Fruit fly (Drosophila melanogaster) whole organism, embryonic: ENCODE data around the gene Fst.

Experiments
- CG12236 ChIP-seq: fragments of 200-800 bp; sonication (Bioruptor generic); optimal IDR thresholded peaks from 2 replicates; lab custom pipeline; 2016; ENCODE audit warnings: missing biosample characterization, missing genetic modification characterization
- CG12391 ChIP-seq: fragments of 200-800 bp; sonication (Bioruptor generic); optimal IDR thresholded peaks from 3 replicates; lab custom pipeline; 2018; ENCODE audit warnings: missing biosample characterization, mild to moderate bottlenecking, missing genetic modification characterization, moderate library complexity
- CG13624 ChIP-seq: fragments of 200-800 bp; sonication (Bioruptor generic); optimal IDR thresholded peaks from 2 replicates; lab custom pipeline; 2016; ENCODE audit warnings: missing biosample characterization, missing genetic modification characterization
- CG13894 ChIP-seq: fragments of 200-800 bp; sonication (Bioruptor generic); optimal IDR thresholded peaks from 3 replicates; lab custom pipeline; 2018; ENCODE audit warnings: missing biosample characterization, mild to moderate bottlenecking, missing genetic modification characterization, moderate library complexity
- CG14667 ChIP-seq: fragments of 200-800 bp; sonication (Bioruptor generic); IDR thresholded peaks from 2 replicates; pipeline ENCODE4 v1.3.6; 2022; ENCODE audit warnings: missing biosample characterization, missing genetic modification characterization
- CG14710 ChIP-seq: fragments of 200-800 bp; sonication (Bioruptor generic); optimal IDR thresholded peaks from 3 replicates; lab custom pipeline; 2019; ENCODE audit warnings: missing biosample characterization, mild to moderate bottlenecking, missing genetic modification characterization, moderate library complexity
- CG14965 ChIP-seq: fragments of 200-800 bp; sonication (Bioruptor generic); optimal IDR thresholded peaks from 2 replicates; lab custom pipeline; 2016; ENCODE audit warnings: missing biosample characterization, missing genetic modification characterization, borderline replicate concordance
- CG1647 ChIP-seq: fragments of 200-800 bp; sonication (Bioruptor generic); optimal IDR thresholded peaks from 3 replicates; lab custom pipeline; 2016; ENCODE audit warnings: missing biosample characterization, missing genetic modification characterization
- CG1792 ChIP-seq: fragments of 200-800 bp; sonication (Bioruptor generic); optimal IDR thresholded peaks from 2 replicates; lab custom pipeline; 2016; ENCODE audit warnings: missing biosample characterization, missing genetic modification characterization
- CG2678 ChIP-seq: fragments of 200-800 bp; sonication (Bioruptor generic); optimal IDR thresholded peaks from 3 replicates; lab custom pipeline; 2019; ENCODE audit warnings: missing biosample characterization, mild to moderate bottlenecking, missing genetic modification characterization, moderate library complexity
- CG3065 ChIP-seq: fragments of 200-800 bp; sonication (Bioruptor generic); optimal IDR thresholded peaks from 2 replicates; lab custom pipeline; 2016; ENCODE audit warnings: missing biosample characterization, missing genetic modification characterization
- CG3995 ChIP-seq: fragments of 200-800 bp; sonication (Bioruptor generic); optimal IDR thresholded peaks from 3 replicates; lab custom pipeline; 2016; ENCODE audit warnings: missing biosample characterization, missing genetic modification characterization
- CG4617 ChIP-seq: fragments of 200-800 bp; sonication (Bioruptor generic); optimal IDR thresholded peaks from 3 replicates; lab custom pipeline; 2016; ENCODE audit warnings: missing biosample characterization, missing genetic modification characterization, borderline replicate concordance
- CG6175 ChIP-seq: fragments of 200-800 bp; sonication (Bioruptor generic); IDR thresholded peaks from 3 replicates; pipeline ENCODE4 v1.3.6; 2022; ENCODE audit warnings: missing biosample characterization, missing genetic modification characterization
- CG6854 ChIP-seq: fragments of 200-800 bp; sonication (Bioruptor generic); optimal IDR thresholded peaks from 3 replicates; lab custom pipeline; 2017; ENCODE audit warnings: missing biosample characterization, mild to moderate bottlenecking, missing genetic modification characterization
- CG8290 ChIP-seq, 3 experiments: fragments of 200-800 bp; sonication (Bioruptor generic); optimal IDR thresholded peaks; 2 replicates each; lab custom pipeline; 2016 to 2019; ENCODE audit warnings: missing biosample characterization in 3 of 3, missing genetic modification characterization in 3 of 3, mild to moderate bottlenecking in 2 of 3, moderate library complexity in 1 of 3
- CG8924 ChIP-seq: fragments of 200-800 bp; optimal IDR thresholded peaks from 3 replicates; lab custom pipeline; 2019; ENCODE audit warnings: missing biosample characterization, mild to moderate bottlenecking, missing genetic modification characterization, moderate library complexity
- CG9797 ChIP-seq: fragments of 200-800 bp; sonication (Bioruptor generic); optimal IDR thresholded peaks from 3 replicates; lab custom pipeline; 2018; ENCODE audit warnings: missing biosample characterization, mild to moderate bottlenecking, missing genetic modification characterization
- CrebB ChIP-seq: fragments of 200-800 bp; sonication (Bioruptor generic); optimal IDR thresholded peaks from 3 replicates; lab custom pipeline; 2018; ENCODE audit warnings: missing biosample characterization, mild to moderate bottlenecking, missing genetic modification characterization
- HHEX ChIP-seq: fragments of 200-800 bp; sonication (Bioruptor generic); optimal IDR thresholded peaks from 3 replicates; lab custom pipeline; 2017; ENCODE audit warnings: missing biosample characterization, mild to moderate bottlenecking, missing genetic modification characterization, missing genetic modification reagents
- Hr51 ChIP-seq, 2 experiments: fragments of 200-800 bp; sonication (Bioruptor generic); optimal IDR thresholded peaks; 2 replicates in 1 of 2; 3 replicates in 1 of 2; lab custom pipeline; 2016 to 2018; ENCODE audit warnings: missing biosample characterization in 2 of 2, missing genetic modification characterization in 2 of 2, mild to moderate bottlenecking in 1 of 2, moderate library complexity in 1 of 2
- Lhr ChIP-seq: fragments of 200-800 bp; sonication (Bioruptor generic); optimal IDR thresholded peaks from 3 replicates; lab custom pipeline; 2017; ENCODE audit warnings: mild to moderate bottlenecking, missing biosample characterization, missing genetic modification reagents, missing genetic modification characterization
- NC2β ChIP-seq: fragments of 200-800 bp; sonication (Bioruptor generic); optimal IDR thresholded peaks from 2 replicates; lab custom pipeline; 2016; ENCODE audit warnings: missing biosample characterization, missing genetic modification characterization
- NK7.1 ChIP-seq: fragments of 200-800 bp; sonication (Bioruptor generic); optimal IDR thresholded peaks from 3 replicates; lab custom pipeline; 2016; ENCODE audit warnings: missing biosample characterization, missing genetic modification characterization
- Nf-YA ChIP-seq: fragments of 200-800 bp; sonication (Bioruptor generic); IDR thresholded peaks from 2 replicates; pipeline ENCODE4 v1.3.6; 2022; ENCODE audit warnings: missing biosample characterization, missing genetic modification characterization
- Oli ChIP-seq: fragments of 200-800 bp; sonication (Bioruptor generic); optimal IDR thresholded peaks from 2 replicates; lab custom pipeline; 2018; ENCODE audit warnings: missing biosample characterization, mild to moderate bottlenecking, missing genetic modification characterization, moderate library complexity
- Opbp ChIP-seq: fragments of 200-800 bp; sonication (Bioruptor generic); IDR thresholded peaks from 3 replicates; pipeline ENCODE4 v1.3.6; 2022; ENCODE audit warnings: missing biosample characterization, missing genetic modification characterization; ENCODE audit not compliant: partially characterized antibody
- Sox100B ChIP-seq: fragments of 200-800 bp; sonication (Bioruptor generic); optimal IDR thresholded peaks from 3 replicates; lab custom pipeline; 2018; ENCODE audit warnings: missing biosample characterization, mild to moderate bottlenecking, missing genetic modification characterization
- Sox102F ChIP-seq: fragments of 200-800 bp; sonication (Bioruptor generic); optimal IDR thresholded peaks from 2 replicates; lab custom pipeline; 2018; ENCODE audit warnings: missing biosample characterization, mild to moderate bottlenecking, missing genetic modification characterization, moderate library complexity
- ab ChIP-seq: fragments of 200-800 bp; sonication (Bioruptor generic); optimal IDR thresholded peaks from 2 replicates; lab custom pipeline; 2016; ENCODE audit warnings: missing biosample characterization, missing genetic modification characterization
- az2 ChIP-seq: fragments of 200-800 bp; sonication (Bioruptor generic); optimal IDR thresholded peaks from 3 replicates; lab custom pipeline; 2016; ENCODE audit warnings: missing biosample characterization, missing genetic modification characterization
- bowl ChIP-seq: fragments of 200-800 bp; sonication (Bioruptor generic); IDR thresholded peaks from 2 replicates; pipeline ENCODE4 v1.3.6; 2022; ENCODE audit warnings: missing biosample characterization, missing genetic modification characterization
- dpn ChIP-seq, 2 experiments: fragments of 200-800 bp; sonication (Bioruptor generic); optimal IDR thresholded peaks; 3 replicates each; lab custom pipeline; 2016; ENCODE audit warnings: missing biosample characterization in 2 of 2, missing genetic modification characterization in 2 of 2
- ems ChIP-seq: fragments of 200-800 bp; sonication (Bioruptor generic); optimal IDR thresholded peaks from 3 replicates; lab custom pipeline; 2016; ENCODE audit warnings: missing biosample characterization, missing genetic modification characterization
- esg ChIP-seq: fragments of 200-800 bp; sonication (Bioruptor generic); conservative IDR thresholded peaks from 2 replicates; pipeline ENCODE4 v1.3.6; 2022; ENCODE audit warnings: missing biosample characterization, missing genetic modification characterization
- gce ChIP-seq: fragments of 200-800 bp; sonication (Bioruptor generic); IDR thresholded peaks from 3 replicates; pipeline ENCODE4 v1.3.6; 2022; ENCODE audit warnings: missing biosample characterization, missing genetic modification characterization
- h ChIP-seq: fragments of >200 bp; optimal IDR thresholded peaks from 2 replicates; lab custom pipeline; 2017
- her ChIP-seq: fragments of 200-800 bp; sonication (Bioruptor generic); optimal IDR thresholded peaks from 2 replicates; lab custom pipeline; 2016; ENCODE audit warnings: missing biosample characterization, missing genetic modification characterization
- insv ChIP-seq, 2 experiments: fragments of 200-800 bp; sonication (Bioruptor generic); optimal IDR thresholded peaks; 3 replicates each; lab custom pipeline; 2016 to 2018; ENCODE audit warnings: missing biosample characterization in 2 of 2, missing genetic modification characterization in 2 of 2
- jigr1 ChIP-seq: fragments of 200-800 bp; sonication (Bioruptor generic); IDR thresholded peaks from 3 replicates; pipeline ENCODE4 v1.3.6; 2022; ENCODE audit warnings: missing biosample characterization, missing genetic modification characterization
- kni ChIP-seq: fragments of 200-800 bp; sonication (Bioruptor generic); optimal IDR thresholded peaks from 3 replicates; lab custom pipeline; 2017; ENCODE audit warnings: mild to moderate bottlenecking, missing biosample characterization, missing genetic modification reagents, missing genetic modification characterization
- lbe ChIP-seq: fragments of 200-800 bp; sonication (Bioruptor generic); optimal IDR thresholded peaks from 2 replicates; lab custom pipeline; 2016; ENCODE audit warnings: missing biosample characterization, mild to moderate bottlenecking, missing genetic modification characterization
- lilli ChIP-seq: fragments of 200-800 bp; sonication (Bioruptor generic); optimal IDR thresholded peaks from 3 replicates; lab custom pipeline; 2016; ENCODE audit warnings: missing biosample characterization, missing genetic modification characterization
- lmd ChIP-seq: fragments of 200-800 bp; sonication (Bioruptor generic); IDR thresholded peaks from 2 replicates; pipeline ENCODE4 v1.3.6; 2022; ENCODE audit warnings: missing biosample characterization, missing genetic modification characterization
- luna ChIP-seq: fragments of 200-800 bp; sonication (Bioruptor generic); optimal IDR thresholded peaks from 2 replicates; lab custom pipeline; 2016; ENCODE audit warnings: missing biosample characterization, missing genetic modification characterization
- ro ChIP-seq: fragments of 200-800 bp; sonication (Bioruptor generic); IDR thresholded peaks from 2 replicates; pipeline ENCODE4 v1.3.6; 2022; ENCODE audit warnings: missing biosample characterization, missing genetic modification characterization
- scrt ChIP-seq: fragments of 200-800 bp; sonication (Bioruptor generic); optimal IDR thresholded peaks from 2 replicates; lab custom pipeline; 2018; ENCODE audit warnings: missing biosample characterization, mild to moderate bottlenecking, missing genetic modification characterization, moderate library complexity
- sim ChIP-seq: fragments of 200-800 bp; sonication (Bioruptor generic); IDR thresholded peaks from 2 replicates; pipeline ENCODE4 v1.3.6; 2022; ENCODE audit warnings: missing biosample characterization, missing genetic modification characterization
- sima ChIP-seq: fragments of 200-800 bp; sonication (Bioruptor generic); optimal IDR thresholded peaks from 2 replicates; lab custom pipeline; 2016; ENCODE audit warnings: missing biosample characterization, missing genetic modification characterization
- slbo ChIP-seq: fragments of 200-800 bp; sonication (Bioruptor generic); IDR thresholded peaks from 2 replicates; pipeline ENCODE4 v1.3.6; 2022; ENCODE audit warnings: missing biosample characterization, missing genetic modification characterization
- tin ChIP-seq: fragments of 200-800 bp; sonication (Bioruptor generic); optimal IDR thresholded peaks from 3 replicates; lab custom pipeline; 2016; ENCODE audit warnings: missing biosample characterization, missing genetic modification characterization
- wdn ChIP-seq: fragments of 200-800 bp; sonication (Bioruptor generic); IDR thresholded peaks from 2 replicates; pipeline ENCODE4 v1.3.6; 2022; ENCODE audit warnings: missing biosample characterization, missing genetic modification characterization

The Fst gene

dm6 chr3R:9637361-9637760 is 8.6 kb downstream of the Fst start, which contains the start of gene Scm (continued):
- TF ChIP-seq Sox102F (GFP tag; lab: Kevin White, UChicago) = no peak
- TF ChIP-seq her (GFP tag; lab: Kevin White, UChicago) = no peak
- no peak for TF ChIP-seq h (lab: Kevin White, UChicago)
- no peak for TF ChIP-seq wdn (GFP tag; lab: Robert Waterston, UW)
- TF ChIP-seq CG12236 (GFP tag; lab: Kevin White, UChicago) = no peak
- TF ChIP-seq insv (GFP tag; optimal IDR thresholded peaks at IDR 0.05; lab: Kevin White, UChicago) = no peak
- TF ChIP-seq CG1647 = no peak
- no peak for TF ChIP-seq sima (GFP tag; lab: Kevin White, UChicago)
- TF ChIP-seq CG6175 (GFP tag; lab: Robert Waterston, UW) = no peak
- TF ChIP-seq jigr1 (GFP tag; lab: Robert Waterston, UW) = no peak
- TF ChIP-seq CG13624 (GFP tag; lab: Kevin White, UChicago) = peak; percentile 36
- peak; percentile 39 for TF ChIP-seq CG8924 (tag; lab: Kevin White, UChicago)
- no peak for TF ChIP-seq CG14965 (GFP tag; lab: Kevin White, UChicago)
- TF ChIP-seq CG3065 (GFP tag; lab: Kevin White, UChicago) = peak; percentile 5
- TF ChIP-seq CG8290 (GFP tag; optimal IDR thresholded peaks at IDR 0.05; lab: Kevin White, UChicago) = peak; percentile 48
- no peak for TF ChIP-seq CG8290 (tag; optimal IDR thresholded peaks at IDR 0.05; lab: Kevin White, UChicago)
- TF ChIP-seq Oli (tag; lab: Kevin White, UChicago) = no peak
- TF ChIP-seq CG1792 (GFP tag; lab: Kevin White, UChicago) = no peak
- TF ChIP-seq lbe (GFP tag; lab: Kevin White, UChicago) = peak; percentile 41
- TF ChIP-seq CG4617 (GFP tag; lab: Kevin White, UChicago) = peak; percentile 74
- no peak for TF ChIP-seq Lhr (GFP tag; lab: Kevin White, UChicago)
- TF ChIP-seq az2 (GFP tag; lab: Kevin White, UChicago) = no peak
- no peak for TF ChIP-seq ro
- no peak for TF ChIP-seq dpn (GFP tag; optimal IDR thresholded peaks at IDR 0.05; lab: Kevin White, UChicago)
- peak; percentile 99 for TF ChIP-seq CG3995 (GFP tag; lab: Kevin White, UChicago)
- no peak for TF ChIP-seq esg
- no peak for TF ChIP-seq NK7.1 (GFP tag; lab: Kevin White, UChicago)
- no peak for TF ChIP-seq ab
- TF ChIP-seq luna (GFP tag; lab: Kevin White, UChicago) = no peak
- TF ChIP-seq Sox100B (GFP tag; lab: Kevin White, UChicago) = no peak
- TF ChIP-seq Opbp = peak; percentile 93
- TF ChIP-seq CG14667 (GFP tag; lab: Robert Waterston, UW) = no peak
- no peak for TF ChIP-seq HHEX
- peak; percentile 54 for TF ChIP-seq CG14710 (tag; lab: Kevin White, UChicago)
- no peak for TF ChIP-seq CG2678 (tag; lab: Kevin White, UChicago)
- TF ChIP-seq NC2β (GFP tag; lab: Kevin White, UChicago) = peak; percentile 3
- no peak for TF ChIP-seq CrebB (tag; lab: Kevin White, UChicago)
- TF ChIP-seq bowl (GFP tag; lab: Robert Waterston, UW) = no peak
- TF ChIP-seq CG13894 (tag; lab: Kevin White, UChicago) = peak; percentile 2
- TF ChIP-seq lilli = no peak
- TF ChIP-seq Nf-YA (GFP tag; lab: Robert Waterston, UW) = no peak
- peak; percentile 2 for TF ChIP-seq ems
- TF ChIP-seq slbo (GFP tag; lab: Robert Waterston, UW) = no peak
- no peak for TF ChIP-seq gce (GFP tag; lab: Robert Waterston, UW)
- TF ChIP-seq CG9797 (GFP tag; lab: Kevin White, UChicago) = peak; percentile 20
- TF ChIP-seq CG6854 = no peak
- TF ChIP-seq scrt (GFP tag; lab: Kevin White, UChicago) = peak; percentile 23
- TF ChIP-seq CG12391 (tag; lab: Kevin White, UChicago) = peak; percentile 34
- no peak for TF ChIP-seq sim
- TF ChIP-seq kni = peak; percentile 31
- TF ChIP-seq Hr51 (GFP tag; optimal IDR thresholded peaks at IDR 0.05; lab: Kevin White, UChicago) = no peak
- TF ChIP-seq tin (GFP tag; lab: Kevin White, UChicago) = no peak
- TF ChIP-seq lmd (GFP tag; lab: Robert Waterston, UW) = no peak
